Fruit fly (Drosophila melanogaster) whole organism, pupa: ENCODE measurements around the gene TAF1B.

Source experiments
- CG14655 ChIP-seq: fragments of 200-800 bp; sonication (Bioruptor generic); optimal IDR thresholded peaks from 3 replicates; lab custom pipeline; 2017; ENCODE audit warnings: mild to moderate bottlenecking, missing biosample characterization, missing genetic modification reagents, missing genetic modification characterization
- CG15710 ChIP-seq: fragments of 200-800 bp; sonication (Bioruptor generic); optimal IDR thresholded peaks from 2 replicates; lab custom pipeline; 2018; ENCODE audit warnings: missing biosample characterization, mild to moderate bottlenecking, missing genetic modification characterization, moderate library complexity
- fd96Ca ChIP-seq: fragments of 200-800 bp; sonication (Bioruptor generic); IDR thresholded peaks from 3 replicates; pipeline ENCODE4 v1.3.6; 2022; ENCODE audit warnings: missing biosample characterization, missing genetic modification characterization

- TF ChIP-seq CG15710 (tag; lab: Kevin White, UChicago) (peak; percentile 55), CG14655 (peak; percentile 66), fd96Ca (GFP tag; lab: Robert Waterston, UW) (no peak)
Observed at dm6 chr3R:10139649-10140598, 4.1 kb downstream of the TAF1B start, which contains the start of gene tws.
